Fruit fly (Drosophila melanogaster): ENCODE measurements around the gene CG45089.

CG45089 gene

dm6 chrX:7893411-7894122 lies at the start of gene CG45089, which contains the start of the genes ND-MNLL and p115:
Gene CG45089, minus strand, starts transcription at chrX:7893798.
Gene ND-MNLL, minus strand, starts transcription at chrX:7893798.
Gene p115, plus strand, starts transcription at chrX:7894031.
- TF ChIP-seq CG17801 (GFP tag; optimal IDR thresholded peaks at IDR 0.05; ENCODE audit: partially characterized antibody) = peak; percentile 73

dm6 chrX:7938482-7938804 lies 44.8 kb upstream of the CG45089 start:
- no peak for TF ChIP-seq CG17801 (GFP tag; optimal IDR thresholded peaks at IDR 0.05; ENCODE audit: partially characterized antibody)

dm6 chrX:7937588-7938481 lies 44.2 kb upstream of the CG45089 start:
- peak; percentile 81 for TF ChIP-seq CG17801 (GFP tag; optimal IDR thresholded peaks at IDR 0.05; ENCODE audit: partially characterized antibody)

dm6 chrX:7935798-7936572 lies 42.4 kb upstream of the CG45089 start, which contains the start of gene Ubr3:
Gene Ubr3, plus strand, starts transcription at chrX:7935896.
- TF ChIP-seq CG17801 (GFP tag; optimal IDR thresholded peaks at IDR 0.05; ENCODE audit: partially characterized antibody) = peak; percentile 48

dm6 chrX:7934679-7935078 lies 41.1 kb upstream of the CG45089 start, which contains the start of gene RpS14b:
Gene RpS14b, plus strand, starts transcription at chrX:7934898.
- peak; percentile 89 for TF ChIP-seq CG17801 (GFP tag; optimal IDR thresholded peaks at IDR 0.05; ENCODE audit: partially characterized antibody)

dm6 chrX:7933210-7933915 lies 39.8 kb upstream of the CG45089 start, which contains the start of the genes Dhdds and RpS14a:
Gene Dhdds, minus strand, starts transcription at chrX:7933351.
Gene RpS14a, plus strand, starts transcription at chrX:7933742.
- no peak for TF ChIP-seq CG17801 (GFP tag; optimal IDR thresholded peaks at IDR 0.05; ENCODE audit: partially characterized antibody)

dm6 chrX:7931028-7931549 lies 37.5 kb upstream of the CG45089 start, which contains the start of gene mahe:
Gene mahe, minus strand, starts transcription at chrX:7931382.
- TF ChIP-seq CG17801 (GFP tag; optimal IDR thresholded peaks at IDR 0.05; ENCODE audit: partially characterized antibody) = no peak

dm6 chrX:7930236-7931027 lies 36.8 kb upstream of the CG45089 start:
- TF ChIP-seq CG17801 (GFP tag; optimal IDR thresholded peaks at IDR 0.05; ENCODE audit: partially characterized antibody) = no peak

- TF ChIP-seq CG17801 (GFP tag; optimal IDR thresholded peaks at IDR 0.05; ENCODE audit: partially characterized antibody) = no peak
Observed at dm6 chrX:7924913-7925312, 31.3 kb upstream of the CG45089 start.

- no peak for TF ChIP-seq CG17801 (GFP tag; optimal IDR thresholded peaks at IDR 0.05; ENCODE audit: partially characterized antibody)
Observed at dm6 chrX:7923063-7923462, 29.5 kb upstream of the CG45089 start.

- TF ChIP-seq CG17801 (GFP tag; optimal IDR thresholded peaks at IDR 0.05; ENCODE audit: partially characterized antibody) = peak; percentile 82
Observed at dm6 chrX:7920081-7920688, 26.6 kb upstream of the CG45089 start, which contains the start of the genes hdm and Ykt6. Gene hdm, minus strand, starts transcription at chrX:7920131. Gene Ykt6, plus strand, starts transcription at chrX:7920409.

- TF ChIP-seq CG17801 (GFP tag; optimal IDR thresholded peaks at IDR 0.05; ENCODE audit: partially characterized antibody) = peak; percentile 43
Observed at dm6 chrX:7911983-7912630, 18.5 kb upstream of the CG45089 start, which contains the start of gene snz. Gene snz, plus strand, starts transcription at chrX:7912089.
